Fruit fly (Drosophila melanogaster) whole organism, adult: ENCODE results near the gene Arpc3B.

Experiments
- CG12768 ChIP-seq: fragments of 200-800 bp; sonication (Bioruptor generic); optimal IDR thresholded peaks from 2 replicates; lab custom pipeline; 2017; ENCODE audit warnings: missing biosample characterization, missing genetic modification characterization, mild to moderate bottlenecking, moderate library complexity, missing genetic modification reagents
- CG33017 ChIP-seq: fragments of 200-800 bp; sonication (Bioruptor generic); optimal IDR thresholded peaks from 2 replicates; lab custom pipeline; 2018; ENCODE audit warnings: missing biosample characterization, mild to moderate bottlenecking, missing genetic modification characterization, moderate library complexity
- CG7045 ChIP-seq: fragments of 200-800 bp; sonication (Bioruptor generic); optimal IDR thresholded peaks from 2 replicates; lab custom pipeline; 2017; ENCODE audit warnings: missing biosample characterization, mild to moderate bottlenecking, missing genetic modification characterization
- CG7101 ChIP-seq: fragments of 200-800 bp; sonication (Bioruptor generic); optimal IDR thresholded peaks from 2 replicates; lab custom pipeline; 2018; ENCODE audit warnings: missing biosample characterization, mild to moderate bottlenecking, missing genetic modification characterization, moderate library complexity
- Clk ChIP-seq: fragments of 200-800 bp; sonication (Bioruptor generic); optimal IDR thresholded peaks from 2 replicates; lab custom pipeline; 2017; ENCODE audit warnings: missing biosample characterization, missing genetic modification characterization
- Crg-1 ChIP-seq: fragments of 200-800 bp; sonication (Bioruptor generic); optimal IDR thresholded peaks from 2 replicates; lab custom pipeline; 2016; ENCODE audit warnings: missing biosample characterization, missing genetic modification characterization
- Hr96 ChIP-seq: fragments of 200-800 bp; sonication (Bioruptor generic); optimal IDR thresholded peaks from 2 replicates; lab custom pipeline; 2016; ENCODE audit warnings: missing biosample characterization, missing genetic modification characterization
- Mnt ChIP-seq: fragments of 200-800 bp; sonication (Bioruptor generic); optimal IDR thresholded peaks from 2 replicates; lab custom pipeline; 2016; ENCODE audit warnings: missing biosample characterization, mild to moderate bottlenecking, missing genetic modification characterization
- bab1 ChIP-seq: fragments of 200-800 bp; sonication (Bioruptor generic); optimal IDR thresholded peaks from 3 replicates; lab custom pipeline; 2019; ENCODE audit warnings: missing biosample characterization, mild to moderate bottlenecking, missing genetic modification characterization, moderate library complexity
- cic ChIP-seq: fragments of 200-800 bp; sonication (Bioruptor generic); optimal IDR thresholded peaks from 2 replicates; lab custom pipeline; 2017; ENCODE audit warnings: missing biosample characterization, mild to moderate bottlenecking, missing genetic modification characterization, moderate library complexity
- cnc ChIP-seq, 2 experiments: fragments of >200 bp; optimal IDR thresholded peaks; 2 replicates each; lab custom pipeline; 2017
- kay ChIP-seq: fragments of 200-800 bp; sonication (Bioruptor generic); peaks from one replicate; lab custom pipeline; 2016; ENCODE audit warnings: missing biosample characterization, missing genetic modification characterization, borderline replicate concordance
- pad ChIP-seq: fragments of 200-800 bp; sonication (Bioruptor generic); optimal IDR thresholded peaks from 3 replicates; lab custom pipeline; 2017; ENCODE audit warnings: missing biosample characterization, missing genetic modification characterization, mild to moderate bottlenecking, moderate library complexity, missing genetic modification reagents

DNA sequence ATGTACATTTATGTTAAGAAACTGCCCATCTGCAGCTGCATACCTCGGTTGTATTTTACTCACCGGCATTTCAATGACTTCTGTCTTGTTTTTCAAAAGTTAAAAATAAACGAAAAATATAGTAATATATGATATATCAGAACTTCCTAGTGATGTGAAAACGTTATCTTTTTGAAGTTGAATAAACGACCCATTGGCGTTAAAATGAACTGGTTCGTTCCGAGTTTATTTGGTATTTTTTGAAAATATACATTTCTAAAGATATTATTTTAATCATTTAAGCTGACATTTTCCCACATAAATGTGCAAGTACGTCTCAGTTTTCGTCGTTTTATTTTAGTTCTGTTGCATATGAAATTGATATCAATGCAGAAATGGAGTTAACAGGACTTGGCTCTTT is at the start of gene Arpc3B:
- TF ChIP-seq CG7045 = no peak
- no peak for TF ChIP-seq cnc (optimal IDR thresholded peaks at IDR 0.05; lab: Kevin White, UChicago)
- TF ChIP-seq kay (GFP tag; lab: Kevin White, UChicago) = no peak
- no peak for TF ChIP-seq Mnt (GFP tag; lab: Kevin White, UChicago)
- TF ChIP-seq bab1 (GFP tag; lab: Kevin White, UChicago) = no peak
- no peak for TF ChIP-seq Clk (GFP tag; lab: Kevin White, UChicago)
- no peak for TF ChIP-seq CG12768
- no peak for TF ChIP-seq CG33017 (tag; lab: Kevin White, UChicago)
- no peak for TF ChIP-seq pad (GFP tag; lab: Kevin White, UChicago)
- no peak for TF ChIP-seq Crg-1 (GFP tag; lab: Kevin White, UChicago)
- no peak for TF ChIP-seq CG7101 (tag; lab: Kevin White, UChicago)
- TF ChIP-seq cic (GFP tag; lab: Kevin White, UChicago) = no peak
- no peak for TF ChIP-seq Hr96 (GFP tag; lab: Kevin White, UChicago)
